Worm (Caenorhabditis elegans) whole organism, L4 larva: ENCODE measurements around the gene smcl-1.
A peak's percentile ranks its signal among the peaks of the same experiment; 100 is the strongest.

ENCODE experiments used
- D1046.2 ChIP-seq: fragments of 200-800 bp; sonication (Bioruptor generic); IDR thresholded peaks from 2 replicates; pipeline ENCODE4 v1.3.6; 2022; ENCODE audit warnings: missing genetic modification characterization, missing compliant biosample characterization
- F10B5.3 ChIP-seq: sonication (generic microtip); optimal IDR thresholded peaks from 2 replicates; lab custom pipeline; 2016; ENCODE audit warnings: mild to moderate bottlenecking, missing genetic modification characterization, missing compliant biosample characterization
- R02D3.7 ChIP-seq: fragments of 150-350 bp; sonication (generic microtip); optimal IDR thresholded peaks from 3 replicates; lab custom pipeline; 2014; ENCODE audit warnings: missing biosample characterization, missing genetic modification characterization
- Y75B8A.6 ChIP-seq: fragments of 200-800 bp; sonication (Bioruptor generic); IDR thresholded peaks from 2 replicates; pipeline ENCODE4 v1.3.6; 2022; ENCODE audit warnings: missing genetic modification reagents, missing genetic modification characterization, missing compliant biosample characterization
- ZK337.2 ChIP-seq: fragments of 200-800 bp; sonication (Bioruptor generic); IDR thresholded peaks from 2 replicates; pipeline ENCODE4 v1.3.6; 2022; ENCODE audit warnings: missing genetic modification reagents, missing genetic modification characterization, missing compliant biosample characterization
- ZK546.5 ChIP-seq, 2 experiments: sonication (generic microtip); optimal IDR thresholded peaks; 2 replicates each; lab custom pipeline; 2017; ENCODE audit warnings: missing biosample characterization in 2 of 2, missing genetic modification characterization in 2 of 2
- aha-1 ChIP-seq: fragments of 150-350 bp; peaks from one replicate; lab custom pipeline; 2014; ENCODE audit warnings: missing biosample characterization, missing genetic modification characterization
- ama-1 ChIP-seq: fragments of 150-350 bp; optimal IDR thresholded peaks from 2 replicates; lab custom pipeline; 2014; ENCODE audit warnings: inconsistent platforms, mixed read lengths
- arid-1 ChIP-seq: fragments of 200-800 bp; sonication (Bioruptor generic); conservative IDR thresholded peaks from 2 replicates; pipeline ENCODE4 v1.3.6; 2022; ENCODE audit warnings: missing genetic modification reagents, missing genetic modification characterization, missing compliant biosample characterization
- ceh-32 ChIP-seq: sonication (generic microtip); optimal IDR thresholded peaks from 2 replicates; lab custom pipeline; 2016; ENCODE audit warnings: mild to moderate bottlenecking, missing genetic modification characterization, missing compliant biosample characterization; ENCODE audit not compliant: poor library complexity
- ceh-44 ChIP-seq: fragments of 200-800 bp; sonication (Bioruptor generic); IDR thresholded peaks from 2 replicates; pipeline ENCODE4 v1.3.6; 2022; ENCODE audit warnings: missing genetic modification reagents, missing genetic modification characterization, missing compliant biosample characterization
- ces-1 ChIP-seq: fragments of 150-350 bp; sonication (generic microtip); optimal IDR thresholded peaks from 4 replicates; lab custom pipeline; 2014; ENCODE audit warnings: missing biosample characterization, missing genetic modification reagents, missing genetic modification characterization
- cey-2 ChIP-seq: sonication (generic microtip); optimal IDR thresholded peaks from 3 replicates; lab custom pipeline; 2017; ENCODE audit warnings: missing genetic modification characterization, mild to moderate bottlenecking, missing compliant biosample characterization, antibody characterized with exemption, borderline replicate concordance; ENCODE audit not compliant: insufficient read depth
- dpl-1 ChIP-seq: fragments of 150-350 bp; optimal IDR thresholded peaks from 2 replicates; lab custom pipeline; 2014; ENCODE audit warnings: missing biosample characterization, missing genetic modification reagents, missing genetic modification characterization
- duxl-1 ChIP-seq: sonication (generic microtip); optimal IDR thresholded peaks from 2 replicates; lab custom pipeline; 2016; ENCODE audit warnings: mild to moderate bottlenecking, missing genetic modification characterization, moderate library complexity, missing compliant biosample characterization; ENCODE audit not compliant: poor library complexity
- dve-1 ChIP-seq: sonication (generic microtip); optimal IDR thresholded peaks from 2 replicates; lab custom pipeline; 2017; ENCODE audit warnings: antibody characterized with exemption, mild to moderate bottlenecking, missing genetic modification characterization, missing compliant biosample characterization; ENCODE audit not compliant: insufficient read depth
- egl-27 ChIP-seq: sonication (generic microtip); optimal IDR thresholded peaks from 3 replicates; lab custom pipeline; 2017; ENCODE audit warnings: missing biosample characterization, missing genetic modification reagents, missing genetic modification characterization
- fkh-10 ChIP-seq: fragments of 150-350 bp; optimal IDR thresholded peaks from 2 replicates; lab custom pipeline; 2014; ENCODE audit warnings: missing biosample characterization, missing genetic modification reagents, missing genetic modification characterization
- fos-1 ChIP-seq: fragments of 150-350 bp; optimal IDR thresholded peaks from 2 replicates; lab custom pipeline; 2014; ENCODE audit warnings: missing biosample characterization, missing genetic modification characterization
- hlh-11 ChIP-seq: fragments of 200-800 bp; sonication (Bioruptor generic); optimal IDR thresholded peaks from 2 replicates; lab custom pipeline; 2018; ENCODE audit warnings: mild to moderate bottlenecking, missing genetic modification characterization, missing compliant biosample characterization
- hmg-1.1 ChIP-seq: fragments of 200-800 bp; sonication (Bioruptor generic); IDR thresholded peaks from 2 replicates; pipeline ENCODE4 v1.3.6; 2022; ENCODE audit warnings: missing genetic modification reagents, missing genetic modification characterization, missing compliant biosample characterization
- lin-1 ChIP-seq: fragments of 200-800 bp; sonication (Bioruptor generic); IDR thresholded peaks from 2 replicates; pipeline ENCODE4 v1.3.6; 2022; ENCODE audit warnings: missing genetic modification reagents, missing genetic modification characterization, missing compliant biosample characterization
- lin-13 ChIP-seq: fragments of 150-350 bp; optimal IDR thresholded peaks from 2 replicates; lab custom pipeline; 2014; ENCODE audit warnings: missing biosample characterization, missing genetic modification reagents, missing genetic modification characterization
- lir-3 ChIP-seq: sonication (generic microtip); optimal IDR thresholded peaks from 2 replicates; lab custom pipeline; 2016; ENCODE audit warnings: mild to moderate bottlenecking, missing genetic modification characterization, missing compliant biosample characterization
- lsy-2 ChIP-seq, 2 experiments: fragments of 150-350 bp in 1 of 2; sonication (generic microtip) in 1 of 2; optimal IDR thresholded peaks; 2 replicates each; lab custom pipeline; 2014 to 2017; ENCODE audit warnings: missing biosample characterization in 2 of 2, missing genetic modification characterization in 2 of 2
- madf-5 ChIP-seq, 2 experiments: fragments of 200-800 bp; sonication (Bioruptor generic); IDR thresholded peaks; 2 replicates each; pipeline ENCODE4 v1.3.6; 2022; ENCODE audit warnings: missing compliant biosample characterization in 2 of 2, missing genetic modification characterization in 2 of 2
- mdt-29 ChIP-seq: fragments of 200-800 bp; sonication (Bioruptor generic); IDR thresholded peaks from 2 replicates; pipeline ENCODE4 v1.3.6; 2022; ENCODE audit warnings: missing genetic modification reagents, missing genetic modification characterization, missing compliant biosample characterization
- mes-2 ChIP-seq: sonication (generic microtip); optimal IDR thresholded peaks from 2 replicates; lab custom pipeline; 2016; ENCODE audit warnings: missing genotype, mild to moderate bottlenecking, missing genetic modification characterization, missing compliant biosample characterization; ENCODE audit not compliant: poor library complexity, severe bottlenecking
- mxl-2 ChIP-seq: fragments of 200-800 bp; sonication (Bioruptor generic); conservative IDR thresholded peaks from 2 replicates; pipeline ENCODE4 v1.3.6; 2022; ENCODE audit warnings: missing genetic modification reagents, missing genetic modification characterization, missing compliant biosample characterization
- mxl-3 ChIP-seq: fragments of 200-800 bp; sonication (Bioruptor generic); optimal IDR thresholded peaks from 2 replicates; lab custom pipeline; 2018; ENCODE audit warnings: mild to moderate bottlenecking, missing genetic modification characterization, missing compliant biosample characterization
- nhr-10 ChIP-seq: fragments of 150-350 bp; optimal IDR thresholded peaks from 2 replicates; lab custom pipeline; 2014; ENCODE audit warnings: missing biosample characterization, missing genetic modification characterization
- nhr-102 ChIP-seq: sonication (generic microtip); optimal IDR thresholded peaks from 2 replicates; lab custom pipeline; 2016; ENCODE audit warnings: mild to moderate bottlenecking, missing genetic modification characterization, moderate library complexity, missing compliant biosample characterization
- nhr-11 ChIP-seq: fragments of 150-350 bp; optimal IDR thresholded peaks from 2 replicates; lab custom pipeline; 2014; ENCODE audit warnings: missing biosample characterization, missing genetic modification characterization
- nhr-28 ChIP-seq: fragments of 150-350 bp; optimal IDR thresholded peaks from 2 replicates; lab custom pipeline; 2014; ENCODE audit warnings: missing biosample characterization, missing genetic modification characterization
- nhr-41 ChIP-seq: fragments of 200-800 bp; sonication (Bioruptor generic); IDR thresholded peaks from 2 replicates; pipeline ENCODE4 v1.3.6; 2022; ENCODE audit warnings: missing genetic modification reagents, missing genetic modification characterization, missing compliant biosample characterization
- nhr-42 ChIP-seq: fragments of 200-800 bp; sonication (Bioruptor generic); IDR thresholded peaks from 2 replicates; pipeline ENCODE4 v1.3.6; 2022; ENCODE audit warnings: missing genetic modification characterization, missing compliant biosample characterization
- nhr-6 ChIP-seq: fragments of 150-350 bp; optimal IDR thresholded peaks from 2 replicates; lab custom pipeline; 2014; ENCODE audit warnings: missing biosample characterization, missing genetic modification characterization
- saeg-2 ChIP-seq: fragments of 200-800 bp; sonication (Bioruptor generic); IDR thresholded peaks from 2 replicates; pipeline ENCODE4 v1.3.6; 2022; ENCODE audit warnings: missing genetic modification reagents, missing genetic modification characterization, missing compliant biosample characterization
- sdz-12 ChIP-seq: fragments of 200-800 bp; sonication (Bioruptor generic); optimal IDR thresholded peaks from 2 replicates; lab custom pipeline; 2018; ENCODE audit warnings: mild to moderate bottlenecking, missing genetic modification characterization, missing compliant biosample characterization
- snpc-4 ChIP-seq: fragments of 150-350 bp; optimal IDR thresholded peaks from 2 replicates; lab custom pipeline; 2014; ENCODE audit warnings: missing biosample characterization, missing genetic modification characterization
- spr-3 ChIP-seq: fragments of 200-800 bp; sonication (Bioruptor generic); optimal IDR thresholded peaks from 2 replicates; lab custom pipeline; 2018; ENCODE audit warnings: mild to moderate bottlenecking, missing genetic modification characterization, missing compliant biosample characterization
- tra-1 ChIP-seq: fragments of 200-800 bp; sonication (Bioruptor generic); IDR thresholded peaks from 2 replicates; pipeline ENCODE4 v1.3.6; 2022; ENCODE audit warnings: missing genetic modification reagents, missing genetic modification characterization, missing compliant biosample characterization
- unc-39 ChIP-seq: sonication (generic microtip); optimal IDR thresholded peaks from 2 replicates; lab custom pipeline; 2017; ENCODE audit warnings: missing biosample characterization, missing genetic modification characterization
- unc-62 ChIP-seq, 3 experiments: fragments of 150-350 bp in 1 of 3; sonication (generic microtip); optimal IDR thresholded peaks in 2 of 3; peaks in 1 of 3; 1 replicate in 1 of 3; 2 replicates in 2 of 3; lab custom pipeline; 2014 to 2017; ENCODE audit warnings: missing biosample characterization in 3 of 3, missing genetic modification characterization in 3 of 3, missing genetic modification reagents in 3 of 3, missing genotype in 1 of 3
- zfp-2 ChIP-seq: sonication (generic microtip); optimal IDR thresholded peaks from 2 replicates; lab custom pipeline; 2016; ENCODE audit warnings: mild to moderate bottlenecking, missing genetic modification characterization, missing compliant biosample characterization
- ztf-7 ChIP-seq: fragments of 150-350 bp; optimal IDR thresholded peaks from 2 replicates; lab custom pipeline; 2014; ENCODE audit warnings: missing biosample characterization, missing genetic modification characterization

Gene smcl-1

DNA sequence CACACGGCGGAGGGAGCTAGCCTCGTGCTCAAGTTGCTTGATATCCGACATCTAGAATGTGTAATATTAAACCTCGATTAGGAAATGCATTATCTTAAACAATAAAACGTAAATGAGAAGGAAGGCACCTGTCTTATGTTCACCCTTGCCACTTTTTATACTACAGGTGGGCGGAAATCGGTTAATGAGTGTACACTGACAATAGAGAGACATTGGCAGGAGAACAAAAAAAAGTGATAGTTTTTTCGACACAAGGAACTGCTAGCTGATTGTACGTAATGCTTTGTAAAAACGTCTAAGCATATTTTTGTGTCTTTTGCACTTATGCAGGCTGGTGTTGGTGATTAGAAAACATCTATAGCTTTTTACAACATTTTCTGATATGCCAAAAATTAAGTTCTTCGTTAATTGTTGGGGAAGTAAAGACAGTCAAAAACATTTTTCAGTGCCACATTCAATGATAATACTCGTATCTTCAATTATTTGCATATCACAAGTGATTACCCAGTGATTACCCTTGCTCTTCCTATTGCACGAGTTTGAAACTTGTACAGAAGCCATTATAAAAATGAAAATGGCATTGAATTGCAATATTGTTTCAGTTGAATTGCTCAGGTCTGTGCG, 19.1 kb downstream of the smcl-1 start, which contains the start of gene col-180:
Gene col-180 (minus strand): TSS at position 51 of the 624 bp plus-strand sequence.
- TF ChIP-seq lsy-2 (tag; optimal IDR thresholded peaks at IDR 0.05; lab: Kevin White, UChicago) (no peak), fos-1 (no peak), nhr-10 (tag; lab: Kevin White, UChicago) (no peak), nhr-11 (no peak), ces-1 (GFP tag; lab: Kevin White, UChicago) (no peak), spr-3 (no peak), madf-5 (GFP tag; IDR thresholded peaks at IDR 0.05; lab: Robert Waterston, UW) (no peak), aha-1 (tag; lab: Kevin White, UChicago) (peak; percentile 87), egl-27 (tag; lab: Kevin White, UChicago) (no peak), sdz-12 (GFP tag; lab: Kevin White, UChicago) (no peak), unc-62 (GFP tag; optimal IDR thresholded peaks at IDR 0.05 in 1 of 2; lab: Kevin White, UChicago) (peak in 1 of 2 experiments; percentile 93), unc-62 (tag; optimal IDR thresholded peaks at IDR 0.05; lab: Kevin White, UChicago) (no peak), snpc-4 (tag; lab: Kevin White, UChicago) (no peak), hlh-11 (no peak), mxl-3 (GFP tag; lab: Kevin White, UChicago) (peak; percentile 18), ceh-32 (no peak), nhr-6 (tag; lab: Kevin White, UChicago) (no peak)
- TF ChIP-seq, all 104 proteins: peak for 3

DNA sequence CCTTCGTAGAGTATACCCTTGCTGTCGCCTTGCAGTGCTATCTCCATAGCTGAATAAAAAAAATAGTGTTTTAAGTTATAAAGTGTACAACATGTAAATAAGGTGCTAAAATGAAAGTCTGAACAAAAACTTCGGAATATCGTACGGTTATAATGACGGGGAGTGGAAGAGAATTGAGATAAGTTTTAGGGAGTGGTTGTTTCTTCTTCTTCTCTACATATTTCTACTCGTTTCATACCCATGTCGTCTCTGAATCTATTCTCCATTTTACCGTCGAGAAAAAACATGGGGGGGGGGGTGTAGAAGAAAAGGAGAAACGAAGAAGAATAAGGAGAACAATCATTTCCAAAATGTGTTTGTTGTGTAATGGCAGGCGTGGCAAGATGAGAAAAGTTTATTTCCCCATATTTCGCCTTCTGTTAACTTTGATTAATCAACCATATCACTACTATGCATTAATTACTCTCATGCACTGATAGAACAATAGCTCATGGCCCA, 23.2 kb downstream of the smcl-1 start, which contains the start of gene C44C10.9:
Gene C44C10.9 (minus strand): TSS at position 51 of the 498 bp plus-strand sequence.
- TF ChIP-seq mxl-3 (GFP tag; lab: Kevin White, UChicago) (peak; percentile 5), dve-1 (tag; lab: Kevin White, UChicago) (peak; percentile 28), hmg-1.1 (GFP tag; lab: Robert Waterston, UW) (no peak)

DNA sequence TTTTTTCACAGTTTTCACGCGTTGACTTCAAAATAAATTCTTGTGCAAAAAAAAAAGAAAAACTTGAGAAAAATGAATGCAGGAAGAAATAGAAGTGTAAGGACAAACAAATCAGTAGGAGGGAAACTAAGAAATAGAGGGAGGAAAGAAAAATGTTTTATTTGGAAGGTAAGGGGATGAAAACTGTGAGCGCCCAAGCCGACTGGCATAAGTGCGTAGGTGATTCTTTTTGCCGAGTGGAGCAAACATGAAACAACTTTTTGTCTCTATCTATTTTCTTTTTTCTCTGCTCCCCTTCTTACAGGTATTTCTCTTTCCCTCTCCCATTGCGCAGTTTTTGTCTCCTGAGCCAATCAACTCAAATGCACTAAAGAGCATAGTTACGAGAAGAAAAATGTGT, 25.5 kb downstream of the smcl-1 start:
- no peak for TF ChIP-seq mes-2
- no peak for TF ChIP-seq duxl-1 (tag; lab: Kevin White, UChicago)
- TF ChIP-seq Y75B8A.6 (GFP tag; lab: Robert Waterston, UW): no peak
- no peak for TF ChIP-seq nhr-102 (tag; lab: Kevin White, UChicago)
- TF ChIP-seq lir-3 (tag; lab: Kevin White, UChicago): no peak
- no peak for TF ChIP-seq ztf-7
- no peak for TF ChIP-seq saeg-2 (GFP tag; lab: Robert Waterston, UW)
- no peak for TF ChIP-seq lin-1
- no peak for TF ChIP-seq hlh-11
- TF ChIP-seq mdt-29 (GFP tag; lab: Robert Waterston, UW): no peak
- TF ChIP-seq ceh-32: no peak
- TF ChIP-seq sdz-12 (GFP tag; lab: Kevin White, UChicago): no peak
- no peak for TF ChIP-seq unc-39 (tag; lab: Kevin White, UChicago)
- no peak for TF ChIP-seq nhr-41
- no peak for TF ChIP-seq R02D3.7 (tag; lab: Kevin White, UChicago)
- no peak for TF ChIP-seq ama-1
- no peak for TF ChIP-seq zfp-2 (tag; lab: Kevin White, UChicago)
- no peak for TF ChIP-seq tra-1 (GFP tag; lab: Robert Waterston, UW)
- no peak for TF ChIP-seq lin-13 (GFP tag; lab: Kevin White, UChicago)
- TF ChIP-seq fkh-10: no peak

DNA sequence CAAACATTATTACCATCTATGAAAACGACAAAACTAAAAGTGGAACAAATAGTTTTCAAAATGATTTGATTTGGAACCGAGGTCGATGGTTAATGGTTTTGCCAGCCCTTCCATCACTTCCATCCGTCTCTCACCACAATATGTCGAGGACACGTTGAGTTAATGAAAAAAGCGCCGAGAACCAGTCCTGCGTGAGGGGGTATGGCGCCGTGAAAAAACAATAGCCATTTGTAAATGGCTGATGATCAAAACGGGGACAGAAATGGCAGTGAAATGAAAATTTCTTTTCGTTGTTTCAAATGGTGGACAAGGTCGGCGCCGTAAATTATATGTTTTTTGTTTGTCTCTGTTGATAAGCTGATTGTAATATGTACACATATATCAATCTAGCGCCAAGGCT, 26.8 kb downstream of the smcl-1 start:
- TF ChIP-seq ceh-44 (no peak), dpl-1 (GFP tag; lab: Kevin White, UChicago) (no peak), D1046.2 (GFP tag; lab: Robert Waterston, UW) (no peak), ZK337.2 (GFP tag; lab: Robert Waterston, UW) (no peak), mxl-2 (no peak), spr-3 (no peak), mxl-3 (GFP tag; lab: Kevin White, UChicago) (peak; percentile 65), cey-2 (tag; lab: Kevin White, UChicago) (peak; percentile 39), arid-1 (GFP tag; lab: Robert Waterston, UW) (no peak), F10B5.3 (tag; lab: Kevin White, UChicago) (no peak), ZK546.5 (tag; optimal IDR thresholded peaks at IDR 0.05; lab: Kevin White, UChicago) (no peak), nhr-28 (peak; percentile 11), nhr-42 (no peak), lin-1 (no peak), mdt-29 (GFP tag; lab: Robert Waterston, UW) (no peak)
